Worm (Caenorhabditis elegans): ENCODE measurements around the gene nhr-61.

Gene nhr-61

DNA sequence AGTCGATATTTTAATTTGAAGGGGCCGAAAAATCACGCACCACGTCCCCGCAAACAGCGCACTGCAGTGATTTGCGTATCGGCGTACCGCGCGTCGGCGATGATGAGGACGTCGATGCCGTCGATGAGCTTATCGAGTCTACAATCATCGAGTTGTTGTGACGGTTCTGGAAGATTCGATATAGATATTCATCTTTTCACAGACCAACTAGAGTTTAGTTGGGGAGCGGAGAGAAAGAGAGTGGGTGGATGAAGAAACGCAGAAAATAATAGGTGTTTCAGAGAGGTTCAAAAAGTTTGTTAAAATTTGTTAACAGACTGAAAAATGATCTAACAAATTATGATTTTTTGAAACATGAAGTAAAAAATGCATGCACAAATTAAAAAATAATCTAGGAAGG lies at the start of gene nhr-61:
TSS of gene nhr-61 (minus strand) at position 168 of the 400 bp plus-strand sequence.
- TF ChIP-seq him-1 (tag; optimal IDR thresholded peaks at IDR 0.05) (no peak), dao-5 (tag; optimal IDR thresholded peaks at IDR 0.05) (no peak), W03F9.2 (tag; optimal IDR thresholded peaks at IDR 0.05) (no peak)

DNA sequence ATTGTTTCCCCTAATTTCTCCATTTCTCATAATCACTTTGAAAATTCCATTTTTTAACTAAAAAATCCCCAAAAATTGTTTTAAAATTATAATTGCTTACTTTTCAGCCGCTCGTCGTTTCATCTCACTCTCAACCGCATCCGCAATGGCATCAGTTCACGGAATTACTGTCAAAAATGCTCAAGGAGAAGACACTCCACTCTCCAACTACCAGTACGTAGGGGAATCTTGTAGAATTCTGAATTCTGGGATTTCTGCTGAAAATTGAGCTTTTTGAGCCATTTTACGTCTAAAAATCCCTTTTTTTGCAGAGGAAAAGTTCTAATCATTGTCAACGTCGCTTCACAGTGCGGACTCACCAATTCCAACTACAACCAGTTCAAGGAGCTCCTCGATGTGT lies 49.2 kb upstream of the nhr-61 start:
- no peak for TF ChIP-seq W03F9.2 (tag; optimal IDR thresholded peaks at IDR 0.05)
- no peak for TF ChIP-seq him-1 (tag; optimal IDR thresholded peaks at IDR 0.05)
- no peak for TF ChIP-seq dao-5 (tag; optimal IDR thresholded peaks at IDR 0.05)

DNA sequence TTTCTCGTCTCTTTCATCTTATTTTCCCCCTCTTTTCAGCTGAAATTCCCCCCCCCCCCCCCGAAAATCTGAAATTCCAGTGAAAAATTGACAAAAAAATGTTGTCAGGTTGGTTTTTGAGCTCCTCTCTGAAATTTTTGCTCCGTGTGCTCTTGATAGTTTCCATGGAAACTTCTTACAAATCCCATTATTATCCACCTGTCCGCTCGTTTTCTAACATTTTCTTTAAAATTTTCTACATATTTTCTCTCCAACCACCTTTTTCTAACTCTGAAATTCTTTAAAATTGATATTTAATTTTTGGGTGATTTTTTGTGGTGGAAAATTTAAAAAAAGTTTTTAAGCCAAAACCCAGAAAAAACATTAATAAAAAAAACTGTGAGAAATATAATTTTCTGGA lies 48.3 kb upstream of the nhr-61 start, which contains the start of gene gpx-2:
TSS of gene gpx-2 (plus strand) at position 99 of the 400 bp plus-strand sequence.
- TF ChIP-seq W03F9.2 (tag; optimal IDR thresholded peaks at IDR 0.05) (no peak), dao-5 (tag; optimal IDR thresholded peaks at IDR 0.05) (no peak), him-1 (tag; optimal IDR thresholded peaks at IDR 0.05) (no peak)

DNA sequence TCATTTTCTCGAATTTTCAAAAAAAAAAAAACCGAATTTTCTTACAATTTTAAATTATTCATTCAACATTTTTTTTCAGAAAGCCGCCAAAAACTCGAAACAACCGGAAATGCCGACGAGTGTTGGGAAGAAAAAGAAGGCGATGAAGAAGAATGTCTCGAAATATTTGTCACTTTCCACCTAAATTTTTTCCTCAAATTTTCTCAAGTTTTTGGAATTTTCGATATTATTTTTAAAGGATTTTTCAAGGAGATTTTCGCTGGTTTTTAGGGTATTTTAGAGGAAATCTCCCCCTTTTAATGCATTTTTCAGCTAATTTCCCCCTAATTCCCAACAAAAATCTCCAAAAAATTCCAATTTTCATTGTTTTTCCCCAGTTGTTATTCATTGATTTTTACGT lies 47.8 kb upstream of the nhr-61 start:
- TF ChIP-seq dao-5 (tag; optimal IDR thresholded peaks at IDR 0.05) = no peak
- no peak for TF ChIP-seq him-1 (tag; optimal IDR thresholded peaks at IDR 0.05)
- TF ChIP-seq W03F9.2 (tag; optimal IDR thresholded peaks at IDR 0.05) = no peak

DNA sequence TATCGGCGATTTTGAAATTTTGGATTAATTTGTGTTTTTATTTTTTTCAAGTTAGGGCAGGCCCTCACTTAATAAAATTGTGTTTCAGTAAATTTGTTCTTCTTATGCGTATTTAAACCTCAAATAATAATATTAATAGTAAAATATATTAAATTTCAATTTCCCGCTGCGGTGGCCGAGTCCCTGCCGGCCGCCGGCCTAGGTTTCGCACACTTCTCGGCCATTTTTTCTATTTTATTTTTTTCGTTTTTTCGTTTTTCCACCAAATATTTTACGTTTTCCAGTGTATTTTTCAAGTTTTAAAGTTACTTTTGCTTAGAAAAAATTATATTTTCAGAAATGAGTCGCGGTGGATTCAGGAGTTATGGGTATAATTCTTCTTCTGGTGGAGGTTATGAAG lies 38.6 kb upstream of the nhr-61 start, which contains the start of gene rbm-28:
TSS of gene rbm-28 (plus strand) at position 338 of the 400 bp plus-strand sequence.
- TF ChIP-seq W03F9.2 (tag; optimal IDR thresholded peaks at IDR 0.05) (peak; percentile 33), dao-5 (tag; optimal IDR thresholded peaks at IDR 0.05) (no peak), him-1 (tag; optimal IDR thresholded peaks at IDR 0.05) (no peak)

DNA sequence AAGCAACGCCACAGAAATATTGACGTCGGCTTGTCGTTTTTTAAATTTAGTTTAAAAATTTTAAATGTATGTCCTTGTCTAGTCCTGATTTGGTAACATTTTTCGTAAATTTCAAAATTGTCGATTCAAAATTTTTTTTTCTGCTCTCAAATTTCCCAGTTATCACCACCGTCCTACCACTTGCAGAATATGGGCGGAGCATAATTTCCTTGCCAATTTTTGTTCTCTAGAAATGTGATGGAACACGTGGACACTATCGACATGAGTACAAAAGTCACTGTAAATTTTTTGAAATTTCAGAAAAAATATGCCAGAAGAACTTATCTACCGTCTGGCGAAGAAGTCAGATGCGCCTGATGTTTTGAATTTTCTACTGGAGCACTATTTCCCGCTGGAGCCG lies 36.9 kb upstream of the nhr-61 start, which contains the start of gene R05H10.7:
TSS of gene R05H10.7 (plus strand) at position 301 of the 400 bp plus-strand sequence.
- no peak for TF ChIP-seq him-1 (tag; optimal IDR thresholded peaks at IDR 0.05)
- TF ChIP-seq W03F9.2 (tag; optimal IDR thresholded peaks at IDR 0.05) = no peak
- TF ChIP-seq dao-5 (tag; optimal IDR thresholded peaks at IDR 0.05) = no peak

DNA sequence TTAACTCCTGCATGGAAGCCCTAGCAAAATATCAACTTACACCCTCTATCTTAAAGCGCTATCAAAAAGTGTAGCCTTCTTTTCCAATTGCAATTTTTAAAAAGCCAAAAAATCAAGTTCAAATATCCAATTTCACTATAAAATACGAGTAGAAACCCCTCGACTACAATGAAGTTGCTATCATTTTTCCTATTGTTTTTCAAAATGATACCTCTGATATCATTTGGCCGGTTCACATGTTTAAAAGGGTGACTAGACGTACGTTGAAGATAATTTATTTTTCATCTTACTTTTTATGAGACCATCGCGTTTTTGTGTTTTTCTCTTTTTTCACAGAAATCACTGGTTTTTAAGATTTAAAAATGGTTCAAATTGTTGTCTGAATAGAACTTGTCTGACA lies 33.1 kb upstream of the nhr-61 start, which contains the start of gene R05H10.1:
TSS of gene R05H10.1 (plus strand) at position 334 of the 400 bp plus-strand sequence.
- no peak for TF ChIP-seq dao-5 (tag; optimal IDR thresholded peaks at IDR 0.05)
- no peak for TF ChIP-seq him-1 (tag; optimal IDR thresholded peaks at IDR 0.05)
- TF ChIP-seq W03F9.2 (tag; optimal IDR thresholded peaks at IDR 0.05) = no peak

DNA sequence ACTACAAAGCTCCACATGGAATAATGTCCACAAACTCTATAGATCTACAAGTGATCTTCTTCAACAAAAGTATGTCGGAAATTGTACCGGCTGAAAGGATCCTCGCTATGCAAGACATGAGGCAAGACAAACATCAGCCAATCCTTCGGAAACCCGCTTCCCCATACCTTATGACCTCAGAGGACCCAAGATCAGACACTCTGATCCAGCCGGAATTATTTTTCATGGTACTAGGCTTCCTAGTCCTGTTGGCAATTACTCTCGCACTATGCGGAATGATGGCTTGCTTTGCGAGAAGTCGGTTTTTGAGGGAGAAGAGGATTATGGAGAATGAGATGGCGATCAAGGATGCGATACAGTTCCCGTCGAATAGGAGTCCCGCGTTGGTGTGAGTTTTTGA lies 31.6 kb upstream of the nhr-61 start:
- no peak for TF ChIP-seq W03F9.2 (tag; optimal IDR thresholded peaks at IDR 0.05)
- no peak for TF ChIP-seq him-1 (tag; optimal IDR thresholded peaks at IDR 0.05)
- no peak for TF ChIP-seq dao-5 (tag; optimal IDR thresholded peaks at IDR 0.05)

DNA sequence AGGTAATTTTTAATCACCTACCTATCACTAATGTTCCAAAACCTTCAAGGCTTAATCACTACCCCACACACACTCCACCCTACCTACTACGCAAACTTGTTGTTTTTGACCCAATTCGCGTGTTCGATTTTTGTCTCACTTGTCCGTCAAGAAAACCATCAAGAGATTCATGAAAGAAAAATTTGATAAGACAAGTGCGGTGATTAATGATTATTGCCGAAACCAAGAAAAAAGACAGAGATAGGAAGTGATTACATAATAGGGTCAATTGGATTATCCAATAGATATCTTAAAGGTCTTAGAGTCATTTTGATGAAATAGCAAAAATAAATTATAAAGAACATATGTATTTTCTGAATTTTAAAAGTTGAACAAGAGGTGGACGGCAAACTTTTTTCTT lies 25.9 kb upstream of the nhr-61 start:
- no peak for TF ChIP-seq W03F9.2 (tag; optimal IDR thresholded peaks at IDR 0.05)
- TF ChIP-seq him-1 (tag; optimal IDR thresholded peaks at IDR 0.05) = no peak

DNA sequence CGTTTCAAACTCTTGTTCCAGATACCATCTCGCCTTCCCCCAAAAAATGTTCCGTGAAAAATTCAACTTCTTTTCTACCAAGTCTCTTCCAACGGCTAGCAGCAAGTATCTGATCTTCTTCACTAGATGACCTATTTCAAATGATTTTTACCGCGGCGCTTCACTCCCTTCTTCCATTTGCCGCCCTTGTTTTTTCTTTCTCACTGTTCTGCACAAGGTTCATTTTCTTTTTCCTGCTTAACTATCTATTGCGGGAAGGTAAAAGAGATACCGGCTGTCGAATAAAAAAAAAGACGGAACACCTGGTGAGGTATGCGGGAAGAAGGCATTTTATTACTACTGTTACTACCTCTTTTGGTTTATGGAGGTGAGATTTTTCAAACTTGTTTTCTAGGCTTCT lies 24.7 kb upstream of the nhr-61 start, which contains the start of gene cdh-7:
TSS of gene cdh-7 (plus strand) at position 214 of the 400 bp plus-strand sequence.
- TF ChIP-seq dao-5 (tag; optimal IDR thresholded peaks at IDR 0.05) (no peak), him-1 (tag; optimal IDR thresholded peaks at IDR 0.05) (no peak), W03F9.2 (tag; optimal IDR thresholded peaks at IDR 0.05) (no peak)

DNA sequence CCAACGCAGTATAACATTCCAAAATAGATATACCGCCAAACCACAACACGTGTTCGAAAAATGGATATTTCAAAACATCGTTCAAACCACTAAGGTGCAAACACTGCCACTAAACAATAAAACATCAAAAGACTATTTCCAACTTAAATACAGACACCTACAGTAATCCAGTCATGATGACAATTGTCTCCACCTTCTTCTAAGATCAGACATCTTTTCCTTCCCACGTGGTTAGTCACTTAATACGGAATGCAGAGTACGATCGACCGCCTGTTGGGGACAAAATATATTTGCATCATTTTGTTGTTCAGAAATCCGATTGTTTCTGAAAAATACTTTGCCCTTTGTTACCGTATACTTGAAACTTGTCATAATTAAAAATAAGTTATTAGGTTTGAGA lies 22.9 kb upstream of the nhr-61 start:
- no peak for TF ChIP-seq dao-5 (tag; optimal IDR thresholded peaks at IDR 0.05)
- TF ChIP-seq W03F9.2 (tag; optimal IDR thresholded peaks at IDR 0.05) = no peak
- TF ChIP-seq him-1 (tag; optimal IDR thresholded peaks at IDR 0.05) = no peak

DNA sequence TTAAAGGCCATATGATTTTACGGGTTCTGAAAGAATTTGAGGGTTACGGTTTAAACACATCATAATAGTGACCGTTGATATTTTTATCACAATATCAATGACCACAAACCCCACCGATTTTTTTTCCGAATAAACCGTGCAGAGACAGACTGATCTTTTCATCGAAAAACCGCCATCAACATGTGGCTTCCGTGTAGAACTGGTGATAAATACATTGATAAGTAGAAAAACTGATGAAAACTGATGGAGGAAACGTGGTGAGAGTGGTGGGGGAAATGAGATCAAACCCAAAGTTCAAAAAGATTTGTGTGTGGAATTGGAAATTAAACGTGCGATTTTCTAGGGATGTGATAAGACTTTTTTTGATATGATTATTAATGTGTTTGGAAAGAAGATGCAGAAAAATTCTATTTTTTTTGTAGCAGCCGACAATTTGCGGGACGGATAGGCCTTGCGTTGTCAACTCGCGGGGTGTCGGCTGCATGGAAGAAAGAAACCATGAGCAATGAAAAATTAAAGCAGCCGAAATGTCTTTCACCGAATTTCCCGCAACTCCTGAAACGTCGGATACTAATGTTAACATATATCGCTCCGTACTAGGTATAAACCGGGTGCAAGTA lies 20.4 kb upstream of the nhr-61 start:
- TF ChIP-seq him-1 (tag; optimal IDR thresholded peaks at IDR 0.05) (no peak), W03F9.2 (tag; optimal IDR thresholded peaks at IDR 0.05) (no peak), dao-5 (tag; optimal IDR thresholded peaks at IDR 0.05) (no peak)

DNA sequence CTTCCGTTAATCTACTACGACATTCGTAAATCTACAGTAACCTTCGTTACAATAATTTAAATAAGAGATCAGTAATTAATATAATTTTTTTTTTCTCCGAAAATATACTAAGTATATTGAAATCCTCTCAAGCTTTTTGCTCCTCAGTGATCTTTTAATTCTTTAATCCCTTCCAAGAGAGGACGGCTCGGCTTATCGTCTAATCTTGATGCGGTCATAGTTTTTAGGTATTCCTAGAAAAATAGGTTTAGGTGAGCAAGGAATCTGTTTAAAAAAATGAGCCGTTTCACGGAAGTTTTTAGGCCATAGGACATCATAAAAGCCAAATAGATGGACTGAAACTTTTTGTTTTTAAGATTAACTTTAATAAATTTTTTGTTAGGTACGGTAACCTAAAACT lies 13.7 kb upstream of the nhr-61 start:
- no peak for TF ChIP-seq him-1 (tag; optimal IDR thresholded peaks at IDR 0.05)
- no peak for TF ChIP-seq W03F9.2 (tag; optimal IDR thresholded peaks at IDR 0.05)
- TF ChIP-seq dao-5 (tag; optimal IDR thresholded peaks at IDR 0.05) = no peak

DNA sequence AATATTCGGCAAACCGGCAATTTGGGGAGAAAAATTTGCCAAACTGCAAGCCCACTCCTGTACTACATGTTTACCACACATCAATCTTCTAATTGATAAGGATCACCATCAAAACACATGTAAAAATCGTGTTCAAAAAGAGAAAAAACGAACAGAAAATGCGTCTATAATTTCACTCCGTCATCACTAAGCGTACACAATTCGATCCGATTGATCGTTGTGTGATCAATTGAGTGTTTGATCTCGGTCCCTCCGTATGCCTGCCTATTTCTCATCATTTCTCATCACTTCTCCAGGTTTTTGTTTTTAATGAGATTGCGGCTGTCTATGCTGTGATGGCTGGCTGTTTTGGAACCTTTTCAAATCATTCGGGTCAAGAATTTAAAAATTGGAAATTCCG lies 7.1 kb upstream of the nhr-61 start:
- TF ChIP-seq him-1 (tag; optimal IDR thresholded peaks at IDR 0.05) = no peak
- TF ChIP-seq dao-5 (tag; optimal IDR thresholded peaks at IDR 0.05) = no peak
- no peak for TF ChIP-seq W03F9.2 (tag; optimal IDR thresholded peaks at IDR 0.05)

DNA sequence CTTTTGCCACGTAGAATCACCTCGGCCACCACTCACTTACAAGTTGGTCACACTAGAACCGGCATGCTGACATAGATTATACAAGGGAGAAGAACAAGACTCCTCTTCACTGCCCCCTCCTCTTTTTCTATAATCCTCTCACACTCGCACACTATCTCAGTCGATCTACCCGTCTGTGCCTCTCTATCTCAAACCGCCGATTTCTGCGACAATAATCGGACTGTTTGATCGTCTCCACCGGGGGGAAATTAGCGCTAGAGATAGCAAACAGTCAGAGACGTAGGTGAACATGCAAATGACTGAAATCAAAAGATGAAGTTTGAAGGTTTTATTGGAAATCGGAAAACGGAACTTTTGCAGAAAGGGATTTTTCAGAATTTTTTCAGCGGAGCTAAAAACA lies 4.1 kb upstream of the nhr-61 start:
- no peak for TF ChIP-seq dao-5 (tag; optimal IDR thresholded peaks at IDR 0.05)
- TF ChIP-seq W03F9.2 (tag; optimal IDR thresholded peaks at IDR 0.05) = no peak
- TF ChIP-seq him-1 (tag; optimal IDR thresholded peaks at IDR 0.05) = no peak
